Worm (Caenorhabditis elegans) whole organism, L2 larva: ENCODE results near the gene frpr-4.

ENCODE experiments used
- ama-1 ChIP-seq: fragments of 150-350 bp; optimal IDR thresholded peaks from 2 replicates; lab custom pipeline; 2018; ENCODE audit warnings: inconsistent platforms
- nhr-12 ChIP-seq: fragments of 150-350 bp; optimal IDR thresholded peaks from 2 replicates; lab custom pipeline; 2014; ENCODE audit warnings: missing biosample characterization, missing genetic modification characterization
- nhr-237 ChIP-seq: fragments of 150-350 bp; optimal IDR thresholded peaks from 2 replicates; lab custom pipeline; 2014; ENCODE audit warnings: missing biosample characterization, missing genetic modification characterization
- nhr-77 ChIP-seq: fragments of 150-350 bp; optimal IDR thresholded peaks from 2 replicates; lab custom pipeline; 2014; ENCODE audit warnings: missing biosample characterization, missing genetic modification characterization
- snpc-4 ChIP-seq: fragments of 150-350 bp; optimal IDR thresholded peaks from 2 replicates; lab custom pipeline; 2014; ENCODE audit warnings: missing biosample characterization, missing genetic modification characterization
- unc-39 ChIP-seq: fragments of 150-350 bp; optimal IDR thresholded peaks from 2 replicates; lab custom pipeline; 2014; ENCODE audit warnings: missing biosample characterization, missing genetic modification characterization
- ztf-11 ChIP-seq: sonication (generic microtip); optimal IDR thresholded peaks from 2 replicates; lab custom pipeline; 2017; ENCODE audit warnings: missing biosample characterization, missing genetic modification characterization

- TF ChIP-seq nhr-237 (tag; lab: Kevin White, UChicago) (no peak), snpc-4 (no peak), nhr-77 (tag; lab: Kevin White, UChicago) (no peak), ztf-11 (tag; lab: Kevin White, UChicago) (no peak), unc-39 (tag; lab: Kevin White, UChicago) (no peak), nhr-12 (tag; lab: Kevin White, UChicago) (no peak), ama-1 (lab: Kevin White, UChicago) (no peak)
These were observed 46.2 kb downstream of the frpr-4 start for ce11 chrII:5209122-5209521.
